Worm (Caenorhabditis elegans) whole organism, L1 larva: Measurements from ENCODE around the gene D2096.10.

ENCODE experiments used
- C04F5.9 ChIP-seq: sonication (generic microtip); optimal IDR thresholded peaks from 2 replicates; lab custom pipeline; 2016; ENCODE audit warnings: missing genetic modification characterization, missing compliant biosample characterization
- F16B12.6 ChIP-seq: fragments of 150-350 bp; optimal IDR thresholded peaks from 2 replicates; lab custom pipeline; 2014; ENCODE audit warnings: missing biosample characterization, missing genetic modification characterization
- Y116A8C.19 ChIP-seq: sonication (generic microtip); optimal IDR thresholded peaks from 2 replicates; lab custom pipeline; 2016; ENCODE audit warnings: missing compliant biosample characterization, missing genetic modification characterization, borderline replicate concordance
- aha-1 ChIP-seq: fragments of 150-350 bp; optimal IDR thresholded peaks from 2 replicates; lab custom pipeline; 2014; ENCODE audit warnings: missing biosample characterization, missing genetic modification characterization
- alr-1 ChIP-seq: fragments of 200-800 bp; sonication (Bioruptor generic); optimal IDR thresholded peaks from 2 replicates; lab custom pipeline; 2018; ENCODE audit warnings: borderline replicate concordance, mild to moderate bottlenecking, missing genetic modification characterization, missing compliant biosample characterization
- aly-2 ChIP-seq: fragments of 150-350 bp; optimal IDR thresholded peaks from 2 replicates; lab custom pipeline; 2014; ENCODE audit warnings: missing biosample characterization, missing genetic modification characterization
- ama-1 ChIP-seq: fragments of 150-350 bp; optimal IDR thresholded peaks from 2 replicates; lab custom pipeline; 2014
- ceh-8 ChIP-seq: fragments of 200-800 bp; sonication (Bioruptor generic); optimal IDR thresholded peaks from 2 replicates; lab custom pipeline; 2018; ENCODE audit warnings: mild to moderate bottlenecking, missing genetic modification characterization, moderate library complexity, missing compliant biosample characterization
- ceh-88 ChIP-seq: fragments of 200-800 bp; sonication (Bioruptor generic); IDR thresholded peaks from 2 replicates; pipeline ENCODE4 v1.3.6; 2022; ENCODE audit warnings: missing genetic modification characterization, missing compliant biosample characterization
- ceh-90 ChIP-seq: sonication (generic microtip); optimal IDR thresholded peaks from 2 replicates; lab custom pipeline; 2016; ENCODE audit warnings: missing genetic modification characterization, missing compliant biosample characterization
- ces-1 ChIP-seq: fragments of 150-350 bp; optimal IDR thresholded peaks from 2 replicates; lab custom pipeline; 2014; ENCODE audit warnings: missing biosample characterization, missing genetic modification reagents, missing genetic modification characterization
- dpl-1 ChIP-seq, 3 experiments: fragments of 150-350 bp in 2 of 3; sonication (generic microtip) in 1 of 3; optimal IDR thresholded peaks; 2 replicates each; lab custom pipeline; 2014 to 2017; ENCODE audit warnings: missing biosample characterization in 3 of 3, missing genetic modification characterization in 3 of 3, missing genetic modification reagents in 3 of 3
- dsc-1 ChIP-seq: sonication (generic microtip); optimal IDR thresholded peaks from 2 replicates; lab custom pipeline; 2016; ENCODE audit warnings: mild to moderate bottlenecking, missing genetic modification characterization, missing compliant biosample characterization
- efl-3 ChIP-seq: fragments of 200-800 bp; sonication (Bioruptor generic); optimal IDR thresholded peaks from 2 replicates; lab custom pipeline; 2018; ENCODE audit warnings: mild to moderate bottlenecking, missing genetic modification characterization, missing compliant biosample characterization
- egl-27 ChIP-seq, 2 experiments: fragments of 150-350 bp in 1 of 2; sonication (generic microtip); optimal IDR thresholded peaks; 3 replicates each; lab custom pipeline; 2017 to 2018; ENCODE audit warnings: missing biosample characterization in 2 of 2, missing genetic modification characterization in 2 of 2, missing genetic modification reagents in 2 of 2
- elt-2 ChIP-seq: sonication (generic microtip); optimal IDR thresholded peaks from 2 replicates; lab custom pipeline; 2016; ENCODE audit warnings: missing genetic modification characterization, mild to moderate bottlenecking, inconsistent platforms, missing compliant biosample characterization, missing genetic modification reagents
- fkh-4 ChIP-seq: sonication (generic microtip); optimal IDR thresholded peaks from 2 replicates; lab custom pipeline; 2016; ENCODE audit warnings: missing compliant biosample characterization, missing genetic modification characterization, borderline replicate concordance
- grh-1 ChIP-seq: fragments of 200-800 bp; sonication (Bioruptor generic); IDR thresholded peaks from 2 replicates; pipeline ENCODE4 v1.3.6; 2022; ENCODE audit warnings: missing genetic modification reagents, missing genetic modification characterization, missing compliant biosample characterization
- hlh-4 ChIP-seq: sonication (generic microtip); optimal IDR thresholded peaks from 2 replicates; lab custom pipeline; 2016; ENCODE audit warnings: mild to moderate bottlenecking, missing genetic modification characterization, missing compliant biosample characterization
- hpl-2 ChIP-seq: fragments of 150-350 bp; optimal IDR thresholded peaks from 2 replicates; lab custom pipeline; 2014; ENCODE audit warnings: missing biosample characterization, missing genetic modification reagents, missing genetic modification characterization
- jun-1 ChIP-seq: fragments of 150-350 bp; optimal IDR thresholded peaks from 2 replicates; lab custom pipeline; 2014; ENCODE audit warnings: missing biosample characterization, missing genetic modification reagents, missing genetic modification characterization
- lin-13 ChIP-seq: fragments of 150-350 bp; optimal IDR thresholded peaks from 2 replicates; lab custom pipeline; 2014; ENCODE audit warnings: missing biosample characterization, missing genetic modification reagents, missing genetic modification characterization
- lin-14 ChIP-seq: fragments of 200-800 bp; sonication (Bioruptor generic); optimal IDR thresholded peaks from 2 replicates; lab custom pipeline; 2018; ENCODE audit warnings: mild to moderate bottlenecking, missing genetic modification characterization, moderate library complexity, missing compliant biosample characterization
- lin-35 ChIP-seq, 2 experiments: fragments of 150-350 bp; optimal IDR thresholded peaks; 2 replicates each; lab custom pipeline; 2014; ENCODE audit warnings: missing biosample characterization in 2 of 2, missing genetic modification characterization in 2 of 2, missing genetic modification reagents in 2 of 2
- lin-39 ChIP-seq: fragments of 150-350 bp; optimal IDR thresholded peaks from 2 replicates; lab custom pipeline; 2014; ENCODE audit warnings: missing biosample characterization, missing genetic modification reagents, missing genetic modification characterization
- lir-3 ChIP-seq: sonication (generic microtip); optimal IDR thresholded peaks from 2 replicates; lab custom pipeline; 2016; ENCODE audit warnings: mild to moderate bottlenecking, missing genetic modification characterization, moderate library complexity, missing compliant biosample characterization; ENCODE audit not compliant: poor library complexity
- mab-9 ChIP-seq: fragments of 200-800 bp; sonication (Bioruptor generic); IDR thresholded peaks from 2 replicates; pipeline ENCODE4 v1.3.6; 2022; ENCODE audit warnings: missing genetic modification reagents, missing genetic modification characterization, missing compliant biosample characterization
- mdl-1 ChIP-seq, 2 experiments: fragments of 150-350 bp; optimal IDR thresholded peaks; 2 replicates each; lab custom pipeline; 2014 to 2017; ENCODE audit warnings: missing biosample characterization in 2 of 2, missing genetic modification characterization in 2 of 2, inconsistent platforms in 1 of 2
- mep-1 ChIP-seq: fragments of 150-350 bp; optimal IDR thresholded peaks from 2 replicates; lab custom pipeline; 2014; ENCODE audit warnings: missing biosample characterization, missing genetic modification characterization
- nhr-19 ChIP-seq: fragments of 200-800 bp; sonication (Bioruptor generic); conservative IDR thresholded peaks from 2 replicates; pipeline ENCODE4 v1.3.6; 2022; ENCODE audit warnings: missing genetic modification characterization, missing compliant biosample characterization
- nhr-237 ChIP-seq: fragments of 150-350 bp; optimal IDR thresholded peaks from 2 replicates; lab custom pipeline; 2014; ENCODE audit warnings: missing biosample characterization, missing genetic modification characterization
- nhr-28 ChIP-seq: fragments of 150-350 bp; optimal IDR thresholded peaks from 2 replicates; lab custom pipeline; 2014; ENCODE audit warnings: missing biosample characterization, missing genetic modification characterization
- nhr-47 ChIP-seq: sonication (generic microtip); optimal IDR thresholded peaks from 2 replicates; lab custom pipeline; 2016; ENCODE audit warnings: mild to moderate bottlenecking, missing genetic modification characterization, moderate library complexity, missing compliant biosample characterization
- nhr-76 ChIP-seq: sonication (generic microtip); optimal IDR thresholded peaks from 2 replicates; lab custom pipeline; 2017; ENCODE audit warnings: missing biosample characterization, missing genetic modification characterization
- nhr-77 ChIP-seq: fragments of 150-350 bp; optimal IDR thresholded peaks from 2 replicates; lab custom pipeline; 2014; ENCODE audit warnings: missing biosample characterization, missing genetic modification characterization
- nhr-84 ChIP-seq: sonication (generic microtip); optimal IDR thresholded peaks from 2 replicates; lab custom pipeline; 2017; ENCODE audit warnings: missing biosample characterization, missing genetic modification characterization
- nhr-90 ChIP-seq: sonication (generic microtip); optimal IDR thresholded peaks from 2 replicates; lab custom pipeline; 2016; ENCODE audit warnings: mild to moderate bottlenecking, missing genetic modification characterization, missing compliant biosample characterization; ENCODE audit not compliant: poor library complexity
- pag-3 ChIP-seq: sonication (generic microtip); optimal IDR thresholded peaks from 2 replicates; lab custom pipeline; 2017; ENCODE audit warnings: missing genetic modification characterization, mild to moderate bottlenecking, missing compliant biosample characterization, antibody characterized with exemption, borderline replicate concordance; ENCODE audit not compliant: insufficient read depth
- pqm-1 ChIP-seq: sonication (generic microtip); optimal IDR thresholded peaks from 3 replicates; lab custom pipeline; 2017; ENCODE audit warnings: missing biosample characterization, missing genetic modification characterization
- snpc-4 ChIP-seq: fragments of 150-350 bp; optimal IDR thresholded peaks from 2 replicates; lab custom pipeline; 2014; ENCODE audit warnings: missing biosample characterization, missing genetic modification characterization
- snu-23 ChIP-seq: sonication (generic microtip); optimal IDR thresholded peaks from 2 replicates; lab custom pipeline; 2016; ENCODE audit warnings: missing genetic modification characterization, missing compliant biosample characterization
- sptf-1 ChIP-seq: fragments of 150-350 bp; optimal IDR thresholded peaks from 2 replicates; lab custom pipeline; 2014; ENCODE audit warnings: missing biosample characterization, missing genetic modification characterization
- swsn-7 ChIP-seq: sonication (generic microtip); optimal IDR thresholded peaks from 2 replicates; lab custom pipeline; 2016; ENCODE audit warnings: missing genetic modification characterization, missing compliant biosample characterization
- tbx-2 ChIP-seq: sonication (generic microtip); optimal IDR thresholded peaks from 2 replicates; lab custom pipeline; 2016; ENCODE audit warnings: missing genetic modification characterization, missing compliant biosample characterization
- tlp-1 ChIP-seq: fragments of 150-350 bp; optimal IDR thresholded peaks from 2 replicates; lab custom pipeline; 2014; ENCODE audit warnings: missing biosample characterization, missing genetic modification characterization
- xbp-1 ChIP-seq: sonication (generic microtip); optimal IDR thresholded peaks from 2 replicates; lab custom pipeline; 2016; ENCODE audit warnings: missing genetic modification characterization, missing compliant biosample characterization
- zag-1 ChIP-seq: fragments of 150-350 bp; optimal IDR thresholded peaks from 2 replicates; lab custom pipeline; 2014; ENCODE audit warnings: missing biosample characterization, missing genetic modification characterization
- zip-4 ChIP-seq: fragments of 200-800 bp; sonication (Bioruptor generic); optimal IDR thresholded peaks from 2 replicates; lab custom pipeline; 2018; ENCODE audit warnings: mild to moderate bottlenecking, missing genetic modification characterization, moderate library complexity, missing compliant biosample characterization
- ztf-11 ChIP-seq, 2 experiments: sonication (generic microtip); optimal IDR thresholded peaks; 2 replicates each; lab custom pipeline; 2016 to 2017; ENCODE audit warnings: missing genetic modification characterization in 2 of 2, missing biosample characterization in 1 of 2, missing compliant biosample characterization in 1 of 2
- ztf-4 ChIP-seq: fragments of 150-350 bp; optimal IDR thresholded peaks from 2 replicates; lab custom pipeline; 2014; ENCODE audit warnings: missing biosample characterization, missing genetic modification characterization

D2096.10 gene

DNA sequence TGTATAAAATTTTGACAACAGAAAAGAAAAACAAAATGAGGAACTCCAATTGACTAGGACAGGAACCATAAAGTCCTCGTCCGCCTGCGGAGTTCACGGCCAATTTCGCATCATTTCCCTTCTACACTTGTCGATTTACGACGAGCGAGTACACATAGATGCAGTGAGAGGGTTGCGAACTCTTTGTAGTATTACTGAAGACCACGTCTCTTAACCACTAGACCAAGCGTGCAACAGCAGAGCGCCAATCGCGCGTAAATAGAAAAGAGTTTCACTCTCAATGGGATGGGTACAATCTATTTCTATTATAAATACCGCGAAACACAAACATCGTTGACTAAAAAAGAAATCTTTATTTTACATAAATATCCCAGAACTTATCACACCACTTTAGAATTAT, 13.7 kb downstream of the D2096.10 start (continued):
- peak; percentile 59 to 67 (median 65) for TF ChIP-seq dpl-1 (GFP tag; optimal IDR thresholded peaks at IDR 0.05; lab: Kevin White, UChicago)
- peak; percentile 53 for TF ChIP-seq ztf-4 (tag; lab: Kevin White, UChicago)
- TF ChIP-seq sptf-1 (tag; lab: Kevin White, UChicago), result no peak
- TF ChIP-seq lin-13 (GFP tag; lab: Kevin White, UChicago), result peak; percentile 80
- no peak for TF ChIP-seq aha-1 (tag; lab: Kevin White, UChicago)
- TF ChIP-seq nhr-76, result no peak
- TF ChIP-seq efl-3 (GFP tag; lab: Kevin White, UChicago), result no peak
- TF ChIP-seq grh-1, result 0 out of 2 replicates have a peak, but pooled peaks have one; percentile 11
- no peak for TF ChIP-seq fkh-4
- TF ChIP-seq ceh-90 (tag; lab: Kevin White, UChicago), result no peak
- TF ChIP-seq lir-3 (tag; lab: Kevin White, UChicago), result peak; percentile 61
- peak in 1 of 2 experiments; percentile 27 for TF ChIP-seq ztf-11 (tag; optimal IDR thresholded peaks at IDR 0.05; lab: Kevin White, UChicago)
- TF ChIP-seq C04F5.9 (tag; lab: Kevin White, UChicago), result peak; percentile 6
- peak; percentile 19 for TF ChIP-seq jun-1 (tag; lab: Kevin White, UChicago)
- TF ChIP-seq pag-3 (tag; lab: Kevin White, UChicago), result no peak
- TF ChIP-seq alr-1 (tag; lab: Kevin White, UChicago), result no peak
- no peak for TF ChIP-seq lin-39
- TF ChIP-seq mep-1 (tag; lab: Kevin White, UChicago), result peak; percentile 94
- peak; percentile 50 for TF ChIP-seq elt-2 (tag; lab: Kevin White, UChicago)
- TF ChIP-seq lin-35 (GFP tag; optimal IDR thresholded peaks at IDR 0.05; lab: Kevin White, UChicago), result peak; percentile 78 to 88
- peak; percentile 87 for TF ChIP-seq nhr-90 (tag; lab: Kevin White, UChicago)
- TF ChIP-seq hpl-2 (GFP tag; lab: Kevin White, UChicago), result peak; percentile 76
- no peak for TF ChIP-seq zag-1
- TF ChIP-seq ama-1, result peak; percentile 88
- no peak for TF ChIP-seq hlh-4 (tag; lab: Kevin White, UChicago)
- peak; percentile 56 for TF ChIP-seq nhr-237 (tag; lab: Kevin White, UChicago)
- TF ChIP-seq nhr-84, result no peak
- TF ChIP-seq ceh-88 (GFP tag; lab: Robert Waterston, UW), result peak; percentile 63
- peak; percentile 51 for TF ChIP-seq snpc-4
- no peak for TF ChIP-seq nhr-28 (tag; lab: Kevin White, UChicago)
- TF ChIP-seq snu-23 (GFP tag; lab: Kevin White, UChicago), result peak; percentile 95
- no peak for TF ChIP-seq Y116A8C.19 (tag; lab: Kevin White, UChicago)
- TF ChIP-seq tbx-2 (tag; lab: Kevin White, UChicago), result peak; percentile 76
- TF ChIP-seq nhr-47 (tag; lab: Kevin White, UChicago), result peak; percentile 85
- peak; percentile 20 for TF ChIP-seq F16B12.6 (tag; lab: Kevin White, UChicago)
- peak; percentile 83 for TF ChIP-seq dsc-1 (tag; lab: Kevin White, UChicago)
- TF ChIP-seq lin-14, result peak; percentile 83
- TF ChIP-seq pqm-1, result no peak
- TF ChIP-seq mdl-1 (tag; optimal IDR thresholded peaks at IDR 0.05; lab: Kevin White, UChicago), result peak in 1 of 2 experiments; percentile 82
- TF ChIP-seq swsn-7 (tag; lab: Kevin White, UChicago), result peak; percentile 88
- TF ChIP-seq egl-27 (tag; optimal IDR thresholded peaks at IDR 0.05; lab: Kevin White, UChicago), result peak in 1 of 2 experiments; percentile 2
- TF ChIP-seq tlp-1 (tag; lab: Kevin White, UChicago), result no peak
- TF ChIP-seq aly-2, result peak; percentile 79
- TF ChIP-seq ceh-8 (GFP tag; lab: Kevin White, UChicago), result no peak
- no peak for TF ChIP-seq ces-1 (GFP tag; lab: Kevin White, UChicago)
- TF ChIP-seq xbp-1, result peak; percentile 85
- TF ChIP-seq nhr-77, result peak; percentile 83
- peak; percentile 73 for TF ChIP-seq mab-9 (GFP tag; lab: Robert Waterston, UW)
- peak; percentile 82 for TF ChIP-seq nhr-19 (GFP tag; lab: Robert Waterston, UW)
- peak; percentile 44 for TF ChIP-seq zip-4 (GFP tag; lab: Kevin White, UChicago)
